Worm (Caenorhabditis elegans) whole organism, L1 larva: ENCODE data around the gene ubc-24.

Source experiments
- C34B4.2 ChIP-seq: sonication (generic microtip); optimal IDR thresholded peaks from 2 replicates; lab custom pipeline; 2017; ENCODE audit warnings: mild to moderate bottlenecking, missing genetic modification characterization, missing compliant biosample characterization
- F16B12.6 ChIP-seq: fragments of 150-350 bp; optimal IDR thresholded peaks from 2 replicates; lab custom pipeline; 2014; ENCODE audit warnings: missing biosample characterization, missing genetic modification characterization
- Y116A8C.19 ChIP-seq: sonication (generic microtip); optimal IDR thresholded peaks from 2 replicates; lab custom pipeline; 2016; ENCODE audit warnings: missing compliant biosample characterization, missing genetic modification characterization, borderline replicate concordance
- aha-1 ChIP-seq: fragments of 150-350 bp; optimal IDR thresholded peaks from 2 replicates; lab custom pipeline; 2014; ENCODE audit warnings: missing biosample characterization, missing genetic modification characterization
- aly-2 ChIP-seq: fragments of 150-350 bp; optimal IDR thresholded peaks from 2 replicates; lab custom pipeline; 2014; ENCODE audit warnings: missing biosample characterization, missing genetic modification characterization
- blmp-1 ChIP-seq: fragments of 150-350 bp; optimal IDR thresholded peaks from 2 replicates; lab custom pipeline; 2014; ENCODE audit warnings: missing biosample characterization, missing genetic modification characterization
- ceh-63 ChIP-seq: fragments of 200-800 bp; sonication (Bioruptor generic); optimal IDR thresholded peaks from 2 replicates; lab custom pipeline; 2018; ENCODE audit warnings: mild to moderate bottlenecking, missing genetic modification characterization, missing compliant biosample characterization
- ceh-8 ChIP-seq: fragments of 200-800 bp; sonication (Bioruptor generic); optimal IDR thresholded peaks from 2 replicates; lab custom pipeline; 2018; ENCODE audit warnings: mild to moderate bottlenecking, missing genetic modification characterization, moderate library complexity, missing compliant biosample characterization
- ceh-82 ChIP-seq, 3 experiments: fragments of 150-350 bp in 1 of 3; sonication (generic microtip) in 2 of 3; optimal IDR thresholded peaks; 2 replicates each; lab custom pipeline; 2014 to 2017; ENCODE audit warnings: missing biosample characterization in 3 of 3, missing genetic modification characterization in 3 of 3
- dsc-1 ChIP-seq: sonication (generic microtip); optimal IDR thresholded peaks from 2 replicates; lab custom pipeline; 2016; ENCODE audit warnings: mild to moderate bottlenecking, missing genetic modification characterization, missing compliant biosample characterization
- efl-1 ChIP-seq, 4 experiments: fragments of 150-350 bp; optimal IDR thresholded peaks in 3 of 4; peaks in 1 of 4; 1 replicate in 1 of 4; 2 replicates in 3 of 4; lab custom pipeline; 2014; ENCODE audit warnings: missing biosample characterization in 2 of 4, missing genetic modification characterization in 2 of 4, missing genetic modification reagents in 2 of 4
- efl-3 ChIP-seq: fragments of 200-800 bp; sonication (Bioruptor generic); optimal IDR thresholded peaks from 2 replicates; lab custom pipeline; 2018; ENCODE audit warnings: mild to moderate bottlenecking, missing genetic modification characterization, missing compliant biosample characterization
- egl-13 ChIP-seq: sonication (generic microtip); optimal IDR thresholded peaks from 2 replicates; lab custom pipeline; 2016; ENCODE audit warnings: missing genotype, missing genetic modification reagents, missing genetic modification characterization, missing compliant biosample characterization
- elt-2 ChIP-seq: sonication (generic microtip); optimal IDR thresholded peaks from 2 replicates; lab custom pipeline; 2016; ENCODE audit warnings: missing genetic modification characterization, mild to moderate bottlenecking, inconsistent platforms, missing compliant biosample characterization, missing genetic modification reagents
- elt-3 ChIP-seq, 6 experiments: fragments of 150-350 bp in 1 of 6; sonication (generic microtip); optimal IDR thresholded peaks; 2 replicates each; lab custom pipeline; 2017 to 2018; ENCODE audit warnings: missing biosample characterization in 6 of 6, missing genetic modification characterization in 6 of 6, inconsistent platforms in 1 of 6
- fkh-8 ChIP-seq: sonication (generic microtip); optimal IDR thresholded peaks from 2 replicates; lab custom pipeline; 2016; ENCODE audit warnings: mild to moderate bottlenecking, missing genetic modification characterization, missing compliant biosample characterization
- grh-1 ChIP-seq: fragments of 200-800 bp; sonication (Bioruptor generic); IDR thresholded peaks from 2 replicates; pipeline ENCODE4 v1.3.6; 2022; ENCODE audit warnings: missing genetic modification reagents, missing genetic modification characterization, missing compliant biosample characterization
- hlh-17 ChIP-seq: fragments of 200-800 bp; sonication (Bioruptor generic); optimal IDR thresholded peaks from 2 replicates; lab custom pipeline; 2018; ENCODE audit warnings: missing genetic modification characterization, mild to moderate bottlenecking, missing compliant biosample characterization, moderate library complexity, borderline replicate concordance
- hlh-4 ChIP-seq: sonication (generic microtip); optimal IDR thresholded peaks from 2 replicates; lab custom pipeline; 2016; ENCODE audit warnings: mild to moderate bottlenecking, missing genetic modification characterization, missing compliant biosample characterization
- irx-1 ChIP-seq: sonication (generic microtip); optimal IDR thresholded peaks from 2 replicates; lab custom pipeline; 2016; ENCODE audit warnings: missing genetic modification characterization, missing compliant biosample characterization
- jun-1 ChIP-seq: fragments of 150-350 bp; optimal IDR thresholded peaks from 2 replicates; lab custom pipeline; 2014; ENCODE audit warnings: missing biosample characterization, missing genetic modification reagents, missing genetic modification characterization
- lin-14 ChIP-seq: fragments of 200-800 bp; sonication (Bioruptor generic); optimal IDR thresholded peaks from 2 replicates; lab custom pipeline; 2018; ENCODE audit warnings: mild to moderate bottlenecking, missing genetic modification characterization, moderate library complexity, missing compliant biosample characterization
- lin-35 ChIP-seq, 2 experiments: fragments of 150-350 bp; optimal IDR thresholded peaks; 2 replicates each; lab custom pipeline; 2014; ENCODE audit warnings: missing biosample characterization in 2 of 2, missing genetic modification characterization in 2 of 2, missing genetic modification reagents in 2 of 2
- lin-39 ChIP-seq: fragments of 150-350 bp; optimal IDR thresholded peaks from 2 replicates; lab custom pipeline; 2014; ENCODE audit warnings: missing biosample characterization, missing genetic modification reagents, missing genetic modification characterization
- mef-2 ChIP-seq: fragments of 150-350 bp; optimal IDR thresholded peaks from 2 replicates; lab custom pipeline; 2014; ENCODE audit warnings: missing biosample characterization, missing genetic modification characterization
- nhr-11 ChIP-seq: fragments of 150-350 bp; optimal IDR thresholded peaks from 2 replicates; lab custom pipeline; 2014; ENCODE audit warnings: missing biosample characterization, missing genetic modification characterization
- nhr-20 ChIP-seq: sonication (generic microtip); optimal IDR thresholded peaks from 2 replicates; lab custom pipeline; 2016; ENCODE audit warnings: mild to moderate bottlenecking, missing genetic modification characterization, missing compliant biosample characterization
- nhr-237 ChIP-seq: fragments of 150-350 bp; optimal IDR thresholded peaks from 2 replicates; lab custom pipeline; 2014; ENCODE audit warnings: missing biosample characterization, missing genetic modification characterization
- nhr-71 ChIP-seq: sonication (generic microtip); optimal IDR thresholded peaks from 2 replicates; lab custom pipeline; 2016; ENCODE audit warnings: mild to moderate bottlenecking, missing genetic modification characterization, moderate library complexity, missing compliant biosample characterization
- nhr-76 ChIP-seq: sonication (generic microtip); optimal IDR thresholded peaks from 2 replicates; lab custom pipeline; 2017; ENCODE audit warnings: missing biosample characterization, missing genetic modification characterization
- nhr-77 ChIP-seq: fragments of 150-350 bp; optimal IDR thresholded peaks from 2 replicates; lab custom pipeline; 2014; ENCODE audit warnings: missing biosample characterization, missing genetic modification characterization
- nhr-84 ChIP-seq: sonication (generic microtip); optimal IDR thresholded peaks from 2 replicates; lab custom pipeline; 2017; ENCODE audit warnings: missing biosample characterization, missing genetic modification characterization
- pag-3 ChIP-seq: sonication (generic microtip); optimal IDR thresholded peaks from 2 replicates; lab custom pipeline; 2017; ENCODE audit warnings: missing genetic modification characterization, mild to moderate bottlenecking, missing compliant biosample characterization, antibody characterized with exemption, borderline replicate concordance; ENCODE audit not compliant: insufficient read depth
- pqm-1 ChIP-seq: sonication (generic microtip); optimal IDR thresholded peaks from 3 replicates; lab custom pipeline; 2017; ENCODE audit warnings: missing biosample characterization, missing genetic modification characterization
- rnt-1 ChIP-seq: sonication (generic microtip); optimal IDR thresholded peaks from 2 replicates; lab custom pipeline; 2016; ENCODE audit warnings: mild to moderate bottlenecking, missing genetic modification characterization, moderate library complexity, missing compliant biosample characterization
- snu-23 ChIP-seq: sonication (generic microtip); optimal IDR thresholded peaks from 2 replicates; lab custom pipeline; 2016; ENCODE audit warnings: missing genetic modification characterization, missing compliant biosample characterization
- sptf-1 ChIP-seq: fragments of 150-350 bp; optimal IDR thresholded peaks from 2 replicates; lab custom pipeline; 2014; ENCODE audit warnings: missing biosample characterization, missing genetic modification characterization
- tlp-1 ChIP-seq: fragments of 150-350 bp; optimal IDR thresholded peaks from 2 replicates; lab custom pipeline; 2014; ENCODE audit warnings: missing biosample characterization, missing genetic modification characterization
- unc-98 ChIP-seq: fragments of 200-800 bp; sonication (Bioruptor generic); IDR thresholded peaks from 2 replicates; pipeline ENCODE4 v1.3.6; 2022; ENCODE audit warnings: missing genetic modification characterization, missing compliant biosample characterization
- ztf-4 ChIP-seq: fragments of 150-350 bp; optimal IDR thresholded peaks from 2 replicates; lab custom pipeline; 2014; ENCODE audit warnings: missing biosample characterization, missing genetic modification characterization

Gene ubc-24

DNA sequence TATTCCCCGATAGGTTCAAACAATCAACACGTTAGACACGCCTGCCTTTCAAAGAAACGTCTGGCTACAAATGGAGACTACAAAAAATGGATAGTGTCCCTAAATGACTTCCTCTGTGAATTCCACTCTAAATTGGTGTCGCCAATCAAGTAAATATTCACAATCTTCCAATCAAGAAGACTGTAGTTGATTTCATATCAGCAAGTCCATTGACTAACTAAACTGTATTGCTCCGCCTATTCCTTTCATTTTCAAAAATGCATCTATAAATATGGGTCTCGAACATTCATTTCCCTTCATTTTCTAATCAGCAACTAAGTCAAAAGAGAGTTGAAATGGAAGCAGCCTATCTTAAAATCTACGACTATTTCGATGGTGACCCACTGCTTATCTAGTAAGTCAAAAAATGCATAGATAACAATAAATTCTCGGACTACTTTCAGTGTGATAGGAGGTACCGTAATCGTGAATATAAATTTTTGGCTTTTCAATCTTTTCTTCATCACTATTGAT, 17.3 kb upstream of the ubc-24 start, which contains the start of gene drd-1:
TSS of gene drd-1 (plus strand) at position 51 of the 513 bp plus-strand sequence.
- TF ChIP-seq nhr-20 (peak; percentile 57), nhr-77 (tag; lab: Kevin White, UChicago) (no peak), elt-2 (tag; lab: Kevin White, UChicago) (peak; percentile 97), tlp-1 (peak; percentile 11), hlh-4 (no peak), lin-14 (peak; percentile 10), jun-1 (tag; lab: Kevin White, UChicago) (peak; percentile 31), nhr-237 (tag; lab: Kevin White, UChicago) (no peak), pqm-1 (peak; percentile 77), efl-1 (optimal IDR thresholded peaks at IDR 0.05; lab: Kevin White, UChicago) (no peak), efl-1 (GFP tag; optimal IDR thresholded peaks at IDR 0.05 in 1 of 2; lab: Kevin White, UChicago) (peak in 1 of 2 experiments; percentile 66)

DNA sequence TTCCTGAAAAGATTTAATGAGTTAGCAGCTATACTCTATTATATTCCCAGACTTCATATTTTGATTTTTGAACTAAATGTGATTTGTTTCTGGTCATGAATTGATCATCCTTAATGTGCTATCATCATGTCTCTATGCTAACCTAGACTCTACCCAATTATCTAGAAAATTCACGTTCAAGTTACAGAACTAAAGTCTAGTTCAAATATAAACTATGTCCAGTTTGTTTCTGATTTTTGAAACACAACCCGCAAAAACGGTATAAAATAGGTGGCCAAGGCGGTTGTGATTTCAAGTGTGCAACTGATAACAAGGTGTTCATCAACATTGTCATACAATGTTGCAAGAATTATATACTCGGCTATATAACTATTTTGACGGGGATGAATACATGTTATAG, 14.7 kb upstream of the ubc-24 start, which contains the start of gene F49E12.10:
TSS of gene F49E12.10 (plus strand) at position 301 of the 400 bp plus-strand sequence.
- TF ChIP-seq jun-1 (tag; lab: Kevin White, UChicago), result no peak
- no peak for TF ChIP-seq hlh-17 (GFP tag; lab: Kevin White, UChicago)
- no peak for TF ChIP-seq lin-35 (GFP tag; optimal IDR thresholded peaks at IDR 0.05; lab: Kevin White, UChicago)
- no peak for TF ChIP-seq aly-2
- no peak for TF ChIP-seq blmp-1 (tag; lab: Kevin White, UChicago)
- no peak for TF ChIP-seq nhr-11 (tag; lab: Kevin White, UChicago)
- TF ChIP-seq sptf-1 (tag; lab: Kevin White, UChicago), result no peak
- TF ChIP-seq aha-1, result no peak
- no peak for TF ChIP-seq C34B4.2 (tag; lab: Kevin White, UChicago)
- no peak for TF ChIP-seq elt-3 (tag; optimal IDR thresholded peaks at IDR 0.05; lab: Kevin White, UChicago)
- TF ChIP-seq rnt-1 (tag; lab: Kevin White, UChicago), result no peak
- no peak for TF ChIP-seq efl-3
- no peak for TF ChIP-seq dsc-1 (tag; lab: Kevin White, UChicago)
- no peak for TF ChIP-seq grh-1 (GFP tag; lab: Robert Waterston, UW)
- TF ChIP-seq pqm-1, result no peak
- no peak for TF ChIP-seq F16B12.6 (tag; lab: Kevin White, UChicago)
- TF ChIP-seq unc-98 (GFP tag; lab: Robert Waterston, UW), result no peak
- no peak for TF ChIP-seq snu-23
- TF ChIP-seq mef-2, result no peak

DNA sequence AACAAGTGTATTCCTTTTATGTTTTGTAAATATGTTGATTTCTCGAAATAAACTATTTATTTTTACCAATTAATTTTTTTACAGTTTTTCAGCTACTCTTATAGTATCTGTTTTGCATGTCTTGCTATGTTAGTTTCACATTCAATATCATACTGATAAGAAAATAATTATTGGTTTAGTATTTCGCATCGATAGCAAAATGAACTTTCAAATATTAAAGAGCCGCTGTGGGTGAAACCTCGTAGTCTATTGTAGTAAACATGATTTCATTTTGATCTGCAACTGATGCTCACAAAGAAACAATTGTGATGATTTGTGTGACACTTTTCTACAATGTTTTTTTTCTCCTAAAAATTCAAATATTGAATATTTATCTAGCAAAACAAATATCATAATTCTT, 13.2 kb upstream of the ubc-24 start:
- TF ChIP-seq aha-1, result no peak
- no peak for TF ChIP-seq blmp-1 (tag; lab: Kevin White, UChicago)
- no peak for TF ChIP-seq irx-1 (tag; lab: Kevin White, UChicago)
- TF ChIP-seq dsc-1 (tag; lab: Kevin White, UChicago), result no peak
- no peak for TF ChIP-seq ztf-4 (tag; lab: Kevin White, UChicago)
- TF ChIP-seq mef-2, result no peak
- no peak for TF ChIP-seq egl-13 (tag; lab: Kevin White, UChicago)
- no peak for TF ChIP-seq Y116A8C.19 (tag; lab: Kevin White, UChicago)
- TF ChIP-seq aly-2, result no peak
- no peak for TF ChIP-seq nhr-237 (tag; lab: Kevin White, UChicago)
- TF ChIP-seq ceh-63, result no peak

DNA sequence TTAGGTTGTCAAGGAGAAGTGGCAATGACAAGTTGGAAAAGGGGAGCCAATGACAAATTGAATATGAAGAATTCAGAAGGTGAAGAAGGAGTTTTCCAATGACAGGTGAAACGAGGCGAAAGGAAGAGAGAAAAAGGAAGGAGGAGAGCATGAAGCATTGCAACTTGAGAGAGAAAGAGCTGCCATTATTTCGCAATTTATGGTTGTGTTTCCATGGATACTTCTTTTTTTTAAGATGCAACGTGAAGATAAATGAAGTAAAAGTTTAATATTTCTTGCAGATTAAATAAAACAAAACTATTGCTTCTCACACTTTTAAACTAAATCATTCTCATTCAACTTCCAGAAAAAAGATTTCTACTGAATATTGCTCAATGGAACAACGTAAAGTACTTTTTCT, 11.2 kb upstream of the ubc-24 start, which contains the start of gene F49E12.8:
TSS of gene F49E12.8 (minus strand) at position 101 of the 400 bp plus-strand sequence.
- TF ChIP-seq ztf-4 (tag; lab: Kevin White, UChicago), result no peak
- TF ChIP-seq pqm-1, result no peak
- no peak for TF ChIP-seq Y116A8C.19 (tag; lab: Kevin White, UChicago)
- no peak for TF ChIP-seq nhr-76 (tag; lab: Kevin White, UChicago)
- TF ChIP-seq mef-2, result no peak
- no peak for TF ChIP-seq dsc-1 (tag; lab: Kevin White, UChicago)
- TF ChIP-seq lin-14, result no peak
- TF ChIP-seq nhr-71 (tag; lab: Kevin White, UChicago), result peak; percentile 13
- no peak for TF ChIP-seq elt-2 (tag; lab: Kevin White, UChicago)
- TF ChIP-seq pag-3 (tag; lab: Kevin White, UChicago), result no peak
- no peak for TF ChIP-seq nhr-84 (tag; lab: Kevin White, UChicago)
- TF ChIP-seq ceh-82 (tag; optimal IDR thresholded peaks at IDR 0.05; lab: Kevin White, UChicago), result no peak
- no peak for TF ChIP-seq egl-13 (tag; lab: Kevin White, UChicago)
- no peak for TF ChIP-seq ceh-8 (GFP tag; lab: Kevin White, UChicago)
- no peak for TF ChIP-seq rnt-1 (tag; lab: Kevin White, UChicago)
- no peak for TF ChIP-seq lin-39
- TF ChIP-seq fkh-8 (tag; lab: Kevin White, UChicago), result peak; percentile 59
